Worm (Caenorhabditis elegans): ENCODE data around the gene F46F5.1.

ce11 chrII:788139-788538 lies 3.6 kb downstream of the F46F5.1 start, which contains the start of gene F46F5.15:
- TF ChIP-seq him-1 (tag; optimal IDR thresholded peaks at IDR 0.05) (no peak), dao-5 (tag; optimal IDR thresholded peaks at IDR 0.05) (no peak), W03F9.2 (tag; optimal IDR thresholded peaks at IDR 0.05) (no peak)
